Worm (Caenorhabditis elegans): ENCODE measurements around the gene C54E4.12.

The C54E4.12 gene

DNA sequence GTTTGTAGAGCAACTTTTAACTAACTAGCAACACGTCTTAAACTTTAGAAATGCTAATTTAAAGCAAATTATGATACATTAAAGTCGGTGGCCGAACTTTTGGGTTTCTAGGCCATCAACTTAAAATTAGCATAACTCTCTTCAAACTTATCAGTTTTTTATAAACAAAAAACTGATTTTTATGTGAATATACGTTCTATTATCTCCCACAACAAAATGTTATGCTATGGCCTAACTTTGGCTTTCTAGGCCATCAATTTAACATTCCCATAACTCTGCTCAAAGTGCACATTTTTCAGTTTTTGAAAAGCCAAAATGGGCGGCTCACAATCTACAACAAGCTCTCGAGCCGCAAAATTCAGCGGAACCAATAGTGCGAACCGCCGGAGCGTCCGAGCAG is 34.8 kb upstream of the C54E4.12 start, which contains the start of gene C54E4.1:
C54E4.1 (plus strand) TSS at position 301 of the 400 bp plus-strand sequence.
- TF ChIP-seq alr-1 (tag; optimal IDR thresholded peaks at IDR 0.05) (no peak), nhr-12 (tag; optimal IDR thresholded peaks at IDR 0.05) (no peak), snpc-4 (tag; optimal IDR thresholded peaks at IDR 0.05) (no peak), nhr-237 (tag; optimal IDR thresholded peaks at IDR 0.05) (no peak)

DNA sequence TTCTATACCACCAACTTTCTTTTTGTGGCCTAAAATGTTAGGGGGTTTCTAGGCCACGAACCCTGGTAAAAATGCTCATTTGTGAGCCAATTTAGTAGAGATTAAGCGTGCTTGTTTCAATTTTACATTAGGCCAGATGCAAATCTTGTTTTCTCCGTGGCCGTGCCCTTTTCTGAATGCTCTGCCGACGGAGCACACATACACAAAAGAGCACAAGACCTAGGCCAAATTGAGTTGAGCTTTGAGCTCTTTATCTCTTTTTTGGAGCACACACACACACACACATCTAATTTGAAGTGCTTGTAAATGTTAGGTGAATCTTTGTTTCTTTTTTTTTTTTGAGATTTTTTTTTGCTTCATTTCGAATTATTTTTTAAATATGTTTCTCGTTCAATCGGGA is 32.4 kb upstream of the C54E4.12 start:
- no peak for TF ChIP-seq mbf-1 (tag; optimal IDR thresholded peaks at IDR 0.05)

- TF ChIP-seq ceh-82 (tag; optimal IDR thresholded peaks at IDR 0.05): no peak
- TF ChIP-seq sma-3 (GFP tag; optimal IDR thresholded peaks at IDR 0.05): no peak
- no peak for TF ChIP-seq lsy-2 (tag; optimal IDR thresholded peaks at IDR 0.05)
- no peak for TF ChIP-seq F13H6.1 (tag; optimal IDR thresholded peaks at IDR 0.05)
- no peak for TF ChIP-seq nhr-11 (tag; optimal IDR thresholded peaks at IDR 0.05)
- TF ChIP-seq ama-1 (optimal IDR thresholded peaks at IDR 0.05): no peak
- TF ChIP-seq sem-4 (tag; optimal IDR thresholded peaks at IDR 0.05): no peak
- no peak for TF ChIP-seq nhr-25 (tag; optimal IDR thresholded peaks at IDR 0.05)
- TF ChIP-seq egl-27 (tag; optimal IDR thresholded peaks at IDR 0.05): no peak
Observed at ce11 chrIV:2170332-2170731, 29.9 kb upstream of the C54E4.12 start.

DNA sequence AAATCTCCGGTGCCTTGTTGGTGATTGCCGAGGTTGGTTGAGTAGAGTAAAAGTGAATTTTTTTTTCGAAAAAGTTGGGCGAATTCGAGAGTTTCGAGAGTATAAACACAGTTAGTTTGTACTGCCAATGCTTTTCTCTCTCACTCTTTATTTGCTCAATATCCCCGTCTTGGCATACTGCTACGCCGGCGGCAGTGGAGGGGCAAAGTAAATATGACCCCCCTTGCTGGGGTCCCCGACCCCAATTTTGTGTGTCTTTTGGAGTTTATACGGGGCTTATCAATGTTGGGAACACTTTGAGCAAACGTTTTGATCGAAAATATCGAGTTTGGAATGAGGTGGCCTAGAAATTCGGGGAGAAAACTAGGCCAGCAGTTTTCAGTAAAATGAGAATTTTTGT is 28.1 kb upstream of the C54E4.12 start, which contains the start of gene C54E4.4:
C54E4.4 (minus strand) TSS at position 101 of the 400 bp plus-strand sequence.
- TF ChIP-seq nhr-25 (tag; optimal IDR thresholded peaks at IDR 0.05): no peak
- no peak for TF ChIP-seq ceh-16 (tag; optimal IDR thresholded peaks at IDR 0.05)
- TF ChIP-seq ZK546.5 (tag; optimal IDR thresholded peaks at IDR 0.05): no peak
- TF ChIP-seq F13H6.1 (tag; optimal IDR thresholded peaks at IDR 0.05): peak; percentile 14

DNA sequence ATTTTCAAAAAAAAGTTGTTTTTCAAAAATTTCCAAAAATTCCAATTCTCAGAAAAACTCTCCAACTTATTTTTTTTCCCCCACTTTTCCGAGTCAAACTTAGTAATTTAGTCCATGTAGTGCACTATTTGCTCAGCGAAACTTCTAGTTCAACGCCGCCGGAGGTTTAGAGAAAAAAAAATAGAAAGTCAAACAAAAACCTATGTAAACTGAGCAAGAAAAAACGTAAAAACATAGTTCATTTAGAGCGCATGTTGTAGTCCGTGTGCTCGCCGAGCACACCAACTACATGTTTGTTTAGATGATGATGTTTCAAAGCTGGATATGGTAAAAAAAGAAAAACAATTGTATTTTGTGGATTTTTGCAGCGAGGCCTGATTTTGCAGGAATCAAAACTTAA is 21.8 kb upstream of the C54E4.12 start:
- peak; percentile 66 for TF ChIP-seq F13H6.1 (tag; optimal IDR thresholded peaks at IDR 0.05)
- no peak for TF ChIP-seq C34F6.9 (tag; optimal IDR thresholded peaks at IDR 0.05)

- TF ChIP-seq lin-39 (tag; optimal IDR thresholded peaks at IDR 0.05) (no peak), alr-1 (tag; optimal IDR thresholded peaks at IDR 0.05) (no peak), ceh-16 (tag; optimal IDR thresholded peaks at IDR 0.05) (no peak), nhr-6 (tag; optimal IDR thresholded peaks at IDR 0.05) (no peak), ZK546.5 (tag; optimal IDR thresholded peaks at IDR 0.05) (no peak), unc-62 (GFP tag; optimal IDR thresholded peaks at IDR 0.05) (no peak), ztf-4 (tag; optimal IDR thresholded peaks at IDR 0.05) (no peak), dmd-4 (tag; optimal IDR thresholded peaks at IDR 0.05) (no peak), nhr-21 (tag; optimal IDR thresholded peaks at IDR 0.05) (no peak), elt-3 (tag; optimal IDR thresholded peaks at IDR 0.05) (no peak), mdl-1 (tag; optimal IDR thresholded peaks at IDR 0.05) (no peak), sma-3 (GFP tag; optimal IDR thresholded peaks at IDR 0.05) (no peak), lin-13 (GFP tag; optimal IDR thresholded peaks at IDR 0.05) (no peak), nhr-23 (tag; optimal IDR thresholded peaks at IDR 0.05) (no peak), fos-1 (tag; optimal IDR thresholded peaks at IDR 0.05) (no peak)
Observed at ce11 chrIV:2159069-2159468, 18.6 kb upstream of the C54E4.12 start, which contains the start of gene gcy-37. Gene gcy-37, minus strand, starts transcription at chrIV:2159169.

ce11 chrIV:2156239-2156638 is 15.8 kb upstream of the C54E4.12 start:
- no peak for TF ChIP-seq dmd-4 (tag; optimal IDR thresholded peaks at IDR 0.05)
- TF ChIP-seq gmeb-1 (tag; optimal IDR thresholded peaks at IDR 0.05): no peak

DNA sequence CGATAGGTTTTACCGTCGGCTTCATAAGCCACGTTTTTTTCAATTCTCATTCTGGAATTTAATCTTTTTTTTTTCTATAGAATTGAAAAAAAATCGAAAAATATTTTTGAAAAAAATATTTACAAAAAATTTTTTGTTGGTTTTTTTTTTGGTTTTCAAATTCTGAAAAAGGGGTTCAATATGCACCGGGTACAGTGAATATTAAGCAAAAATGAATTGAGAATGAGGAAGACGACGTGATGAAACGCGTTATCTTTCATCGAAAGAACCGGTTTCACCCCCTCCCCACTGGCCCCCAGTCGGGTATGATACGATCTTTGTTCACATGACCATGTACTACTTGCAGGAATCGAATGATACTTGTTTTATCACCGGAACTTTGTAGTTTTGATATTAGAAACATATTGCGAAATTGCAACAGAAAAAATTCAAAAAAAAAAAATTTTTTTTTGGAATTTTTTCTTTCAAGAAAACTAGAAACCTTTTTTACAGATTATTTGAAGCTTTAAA is 8.9 kb upstream of the C54E4.12 start, which contains the start of gene C54E4.5:
C54E4.5 (minus strand) TSS at position 51 of the 510 bp plus-strand sequence.
- TF ChIP-seq sem-4 (tag; optimal IDR thresholded peaks at IDR 0.05) (no peak), crh-2 (tag; optimal IDR thresholded peaks at IDR 0.05) (peak; percentile 6), lin-11 (tag; optimal IDR thresholded peaks at IDR 0.05) (no peak), ceh-82 (tag; optimal IDR thresholded peaks at IDR 0.05) (no peak), sma-9 (GFP tag; optimal IDR thresholded peaks at IDR 0.05) (peak; percentile 80), sma-9 (tag; optimal IDR thresholded peaks at IDR 0.05) (no peak), ztf-4 (tag; optimal IDR thresholded peaks at IDR 0.05) (no peak), ztf-11 (tag; optimal IDR thresholded peaks at IDR 0.05) (no peak), mab-5 (tag; optimal IDR thresholded peaks at IDR 0.05) (no peak), unc-55 (GFP tag; optimal IDR thresholded peaks at IDR 0.05) (no peak), nhr-77 (tag; optimal IDR thresholded peaks at IDR 0.05) (no peak), ceh-16 (tag; optimal IDR thresholded peaks at IDR 0.05) (peak; percentile 3), sma-3 (GFP tag; optimal IDR thresholded peaks at IDR 0.05) (peak; percentile 52), mbf-1 (tag; optimal IDR thresholded peaks at IDR 0.05) (no peak), blmp-1 (tag; optimal IDR thresholded peaks at IDR 0.05; ENCODE audit: insufficient read depth) (peak; percentile 44), unc-62 (GFP tag; optimal IDR thresholded peaks at IDR 0.05) (no peak), nhr-6 (tag; optimal IDR thresholded peaks at IDR 0.05) (no peak), C34F6.9 (tag; optimal IDR thresholded peaks at IDR 0.05) (no peak), nhr-12 (tag; optimal IDR thresholded peaks at IDR 0.05) (no peak), alr-1 (tag; optimal IDR thresholded peaks at IDR 0.05) (no peak), elt-3 (tag; optimal IDR thresholded peaks at IDR 0.05) (no peak), nhr-25 (tag; optimal IDR thresholded peaks at IDR 0.05) (peak; percentile 70)
